Worm (Caenorhabditis elegans): ENCODE measurements around the gene pmpl-1.

DNA sequence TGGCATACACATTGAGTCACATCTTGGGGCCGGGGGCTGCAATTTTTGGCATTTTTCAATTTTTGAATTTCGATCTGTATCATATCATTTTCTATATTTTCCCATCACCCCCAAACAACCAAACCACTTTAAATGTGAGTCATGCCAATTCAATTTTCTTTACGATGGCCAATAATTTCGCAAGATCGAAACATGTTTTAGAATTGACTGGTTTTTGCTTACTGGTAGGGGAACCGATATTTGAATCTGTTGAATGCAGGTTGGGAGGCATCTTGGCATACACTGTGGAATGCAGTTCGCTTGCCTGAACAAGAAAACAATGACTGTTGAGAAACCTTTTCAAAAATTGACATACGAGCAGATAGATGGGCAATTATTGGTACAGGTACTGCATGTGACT lies 3.3 kb downstream of the pmpl-1 start:
- TF ChIP-seq nhr-12 (tag; optimal IDR thresholded peaks at IDR 0.05) (no peak), lsy-2 (tag; optimal IDR thresholded peaks at IDR 0.05) (no peak), lin-11 (tag; optimal IDR thresholded peaks at IDR 0.05) (no peak), ama-1 (optimal IDR thresholded peaks at IDR 0.05) (no peak), mdl-1 (tag; optimal IDR thresholded peaks at IDR 0.05) (no peak), unc-62 (GFP tag; optimal IDR thresholded peaks at IDR 0.05) (no peak), egl-27 (tag; optimal IDR thresholded peaks at IDR 0.05) (no peak), nhr-11 (tag; optimal IDR thresholded peaks at IDR 0.05) (no peak), fos-1 (tag; optimal IDR thresholded peaks at IDR 0.05) (no peak), sma-9 (GFP tag; optimal IDR thresholded peaks at IDR 0.05) (no peak), sma-9 (tag; optimal IDR thresholded peaks at IDR 0.05) (no peak)
